Worm (Caenorhabditis elegans): ENCODE measurements around the gene mltn-7.

The mltn-7 gene

ce11 chrV:360068-360467, 10.1 kb upstream of the mltn-7 start:
- TF ChIP-seq egl-27 (tag; optimal IDR thresholded peaks at IDR 0.05) (no peak), aha-1 (tag) (peak; percentile 71)

- TF ChIP-seq set-16 (GFP tag; IDR thresholded peaks at IDR 0.05) (peak; percentile 53; the same call in 1 of the 2 replicates), nhr-6 (tag; optimal IDR thresholded peaks at IDR 0.05) (no peak)
Observed at ce11 chrV:361291-361690, 8.8 kb upstream of the mltn-7 start.

- TF ChIP-seq nhr-76 (tag; optimal IDR thresholded peaks at IDR 0.05): no peak
- no peak for TF ChIP-seq pha-4 (GFP tag; IDR thresholded peaks at IDR 0.05)
- TF ChIP-seq pha-4 (tag; optimal IDR thresholded peaks at IDR 0.05): no peak
- no peak for TF ChIP-seq hif-1 (tag; optimal IDR thresholded peaks at IDR 0.05)
- TF ChIP-seq aly-2 (tag; optimal IDR thresholded peaks at IDR 0.05): no peak
- no peak for TF ChIP-seq R02D3.7 (tag; optimal IDR thresholded peaks at IDR 0.05)
- no peak for TF ChIP-seq vab-7 (GFP tag; IDR thresholded peaks at IDR 0.05)
- no peak for TF ChIP-seq D1046.2 (GFP tag; IDR thresholded peaks at IDR 0.05)
Observed at ce11 chrV:364650-365049, 5.5 kb upstream of the mltn-7 start, which contains the start of gene mltn-6. mltn-6 (plus strand) TSS chrV:364950.

- TF ChIP-seq unc-62 (GFP tag; optimal IDR thresholded peaks at IDR 0.05 in 1 of 2): peak in 1 of 2 experiments; percentile 22
- TF ChIP-seq unc-62 (tag; optimal IDR thresholded peaks at IDR 0.05): no peak
- no peak for TF ChIP-seq Y105C5A.15 (GFP tag; IDR thresholded peaks at IDR 0.05)
- TF ChIP-seq lsy-2 (tag; optimal IDR thresholded peaks at IDR 0.05): no peak
- no peak for TF ChIP-seq mdt-29 (GFP tag; IDR thresholded peaks at IDR 0.05)
- TF ChIP-seq vab-7 (GFP tag; IDR thresholded peaks at IDR 0.05): no peak
- TF ChIP-seq set-16 (GFP tag; IDR thresholded peaks at IDR 0.05): peak; percentile 81
Observed at ce11 chrV:373192-373591, 3.1 kb downstream of the mltn-7 start.

ce11 chrV:376790-377189, 6.7 kb downstream of the mltn-7 start:
- TF ChIP-seq pqm-1 (tag; optimal IDR thresholded peaks at IDR 0.05) (peak; percentile 68), ceh-28 (tag; optimal IDR thresholded peaks at IDR 0.05) (no peak), dmd-6 (GFP tag; IDR thresholded peaks at IDR 0.05) (peak; percentile 19; the same call in 1 of the 2 replicates)

- TF ChIP-seq F26F4.8 (GFP tag; conservative IDR thresholded peaks at IDR 0.05) (no peak), T20F7.1 (GFP tag; optimal IDR thresholded peaks at IDR 0.05) (no peak), nhr-77 (tag; optimal IDR thresholded peaks at IDR 0.05) (no peak), hlh-11 (tag; optimal IDR thresholded peaks at IDR 0.05) (peak; percentile 14), lir-3 (tag; optimal IDR thresholded peaks at IDR 0.05) (no peak), ZK337.2 (GFP tag; IDR thresholded peaks at IDR 0.05) (no peak), Y75B8A.6 (GFP tag; IDR thresholded peaks at IDR 0.05) (no peak), hmg-1.1 (GFP tag; IDR thresholded peaks at IDR 0.05) (no peak), ceh-20 (GFP tag; IDR thresholded peaks at IDR 0.05) (no peak), ceh-28 (tag; optimal IDR thresholded peaks at IDR 0.05) (no peak), dmd-6 (GFP tag; IDR thresholded peaks at IDR 0.05) (peak; percentile 31), nhr-48 (tag; optimal IDR thresholded peaks at IDR 0.05) (peak; percentile 31), egl-43 (GFP tag; IDR thresholded peaks at IDR 0.05) (no peak), nhr-25 (tag; optimal IDR thresholded peaks at IDR 0.05; ENCODE audit: borderline replicate concordance, insufficient read depth) (no peak), saeg-2 (GFP tag; IDR thresholded peaks at IDR 0.05) (no peak), lin-1 (GFP tag; IDR thresholded peaks at IDR 0.05) (no peak), mdl-1 (tag; optimal IDR thresholded peaks at IDR 0.05) (peak in 1 of 2 experiments; percentile 22), F10B5.3 (tag; optimal IDR thresholded peaks at IDR 0.05) (no peak), hif-1 (tag; optimal IDR thresholded peaks at IDR 0.05) (no peak), F44E2.7 (GFP tag; IDR thresholded peaks at IDR 0.05) (no peak), snpc-4 (tag; optimal IDR thresholded peaks at IDR 0.05) (no peak), mxl-2 (GFP tag; conservative IDR thresholded peaks at IDR 0.05) (no peak), R02D3.7 (tag; optimal IDR thresholded peaks at IDR 0.05) (no peak), dpl-1 (GFP tag; optimal IDR thresholded peaks at IDR 0.05) (no peak), fkh-10 (GFP tag; optimal IDR thresholded peaks at IDR 0.05) (no peak), zfp-3 (GFP tag; conservative IDR thresholded peaks at IDR 0.05) (no peak), skn-1 (tag; optimal IDR thresholded peaks at IDR 0.05) (no peak), Y105C5A.15 (GFP tag; IDR thresholded peaks at IDR 0.05) (no peak), nhr-76 (tag; optimal IDR thresholded peaks at IDR 0.05) (no peak)
Observed at ce11 chrV:378231-378630, 8.1 kb downstream of the mltn-7 start.

All from whole organism, L4 larva.